Worm (Caenorhabditis elegans) whole organism, midembryonic: Measurements from ENCODE around the gene Y38H6C.20.

Source experiments
- T22C8.4 ChIP-seq: fragments of 200-800 bp; sonication (Bioruptor generic); IDR thresholded peaks from 2 replicates; pipeline ENCODE4 v1.3.6; 2022; ENCODE audit warnings: missing genetic modification characterization, missing compliant biosample characterization
- cog-1 ChIP-seq: sonication (generic microtip); optimal IDR thresholded peaks from 2 replicates; lab custom pipeline; 2016; ENCODE audit warnings: missing genetic modification characterization, missing compliant biosample characterization
- flt-1 ChIP-seq: fragments of 200-800 bp; sonication (Bioruptor generic); IDR thresholded peaks from 2 replicates; pipeline ENCODE4 v1.3.6; 2022; ENCODE audit warnings: missing genetic modification characterization, missing compliant biosample characterization
- klf-2 ChIP-seq: fragments of 200-800 bp; sonication (Bioruptor generic); conservative IDR thresholded peaks from 2 replicates; pipeline ENCODE4 v1.3.6; 2022; ENCODE audit warnings: missing genetic modification reagents, missing genetic modification characterization, missing compliant biosample characterization
- med-1 ChIP-seq: sonication (generic microtip); optimal IDR thresholded peaks from 2 replicates; lab custom pipeline; 2017; ENCODE audit warnings: missing genetic modification characterization, mild to moderate bottlenecking, missing compliant biosample characterization, antibody characterized with exemption, missing genetic modification reagents; ENCODE audit not compliant: insufficient read depth
- ref-1 ChIP-seq: fragments of 200-800 bp; sonication (Bioruptor generic); conservative IDR thresholded peaks from 2 replicates; pipeline ENCODE4 v1.3.6; 2022; ENCODE audit warnings: missing genetic modification reagents, missing genetic modification characterization, missing compliant biosample characterization
- tab-1 ChIP-seq: fragments of 200-800 bp; sonication (Bioruptor generic); IDR thresholded peaks from 2 replicates; pipeline ENCODE4 v1.3.6; 2022; ENCODE audit warnings: missing genetic modification characterization, missing compliant biosample characterization
- ztf-23 ChIP-seq: fragments of 200-800 bp; sonication (Bioruptor generic); IDR thresholded peaks from 2 replicates; pipeline ENCODE4 v1.3.6; 2022; ENCODE audit warnings: missing genetic modification reagents, missing genetic modification characterization, missing compliant biosample characterization
- ztf-29 ChIP-seq: fragments of 200-800 bp; sonication (Bioruptor generic); IDR thresholded peaks from 2 replicates; pipeline ENCODE4 v1.3.6; 2022; ENCODE audit warnings: missing genetic modification reagents, missing genetic modification characterization, missing compliant biosample characterization

Gene Y38H6C.20

DNA sequence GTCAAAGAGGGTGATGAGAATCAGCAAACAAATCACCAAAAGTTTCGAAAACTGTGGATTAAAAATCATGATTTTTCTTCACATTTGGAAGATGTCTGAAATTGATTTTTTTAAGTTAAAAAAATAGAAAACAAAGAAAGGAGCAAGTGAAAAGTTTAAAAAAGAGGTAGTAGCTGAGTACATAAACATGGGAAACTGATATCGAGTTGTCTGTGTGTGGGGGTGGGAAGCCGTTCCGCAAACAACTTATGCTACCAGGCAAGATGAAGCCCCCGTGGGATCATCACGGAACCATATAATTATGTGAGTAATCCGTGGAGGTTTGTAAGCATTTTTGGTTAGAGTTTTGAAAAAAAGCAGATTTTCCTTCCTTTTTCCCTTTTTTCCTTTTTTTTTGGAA, at the start of gene Y38H6C.20:
Gene Y38H6C.20, minus strand, starts transcription at position 101 of the 400 bp plus-strand sequence.
- no peak for TF ChIP-seq ztf-29 (GFP tag; lab: Robert Waterston, UW)
- no peak for TF ChIP-seq ztf-23 (GFP tag; lab: Robert Waterston, UW)
- no peak for TF ChIP-seq tab-1 (GFP tag; lab: Robert Waterston, UW)
- TF ChIP-seq cog-1 (tag; lab: Kevin White, UChicago): no peak
- no peak for TF ChIP-seq med-1 (GFP tag; lab: Kevin White, UChicago)
- TF ChIP-seq ref-1: no peak
- no peak for TF ChIP-seq klf-2
- no peak for TF ChIP-seq flt-1 (GFP tag; lab: Robert Waterston, UW)
- TF ChIP-seq T22C8.4: no peak

ce11 chrV:20600704-20601103, 49.7 kb upstream of the Y38H6C.20 start:
- TF ChIP-seq ref-1: no peak
- TF ChIP-seq flt-1 (GFP tag; lab: Robert Waterston, UW): no peak
- TF ChIP-seq tab-1 (GFP tag; lab: Robert Waterston, UW): no peak
- TF ChIP-seq ztf-23 (GFP tag; lab: Robert Waterston, UW): no peak
- no peak for TF ChIP-seq ztf-29 (GFP tag; lab: Robert Waterston, UW)
- no peak for TF ChIP-seq cog-1 (tag; lab: Kevin White, UChicago)
- TF ChIP-seq klf-2: no peak
- TF ChIP-seq med-1 (GFP tag; lab: Kevin White, UChicago): no peak
- no peak for TF ChIP-seq T22C8.4

ce11 chrV:20599795-20600194, 48.8 kb upstream of the Y38H6C.20 start, which contains the start of gene col-163:
Gene col-163 (plus strand): TSS chrV:20600095.
- TF ChIP-seq tab-1 (GFP tag; lab: Robert Waterston, UW): no peak
- no peak for TF ChIP-seq klf-2
- no peak for TF ChIP-seq ztf-23 (GFP tag; lab: Robert Waterston, UW)
- TF ChIP-seq T22C8.4: no peak
- TF ChIP-seq med-1 (GFP tag; lab: Kevin White, UChicago): no peak
- TF ChIP-seq ref-1: no peak

DNA sequence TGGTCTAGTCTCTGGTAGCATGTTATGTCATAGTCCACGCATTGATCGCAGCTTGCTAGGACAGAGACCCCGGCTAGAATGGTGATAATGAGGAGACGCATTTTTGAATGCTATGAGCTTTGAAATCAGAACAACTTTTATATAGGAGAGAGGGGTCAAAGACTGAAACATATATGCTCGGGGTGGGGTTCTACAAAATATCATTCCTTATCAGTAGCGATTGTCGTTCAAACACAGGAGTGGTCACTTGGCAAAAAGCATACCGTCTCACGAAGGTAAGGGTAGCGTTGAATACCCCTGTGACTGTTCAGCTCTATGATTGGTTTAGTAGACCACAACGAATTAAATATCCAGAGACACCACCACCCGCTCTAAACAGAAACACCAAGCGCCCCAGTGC, 46.1 kb upstream of the Y38H6C.20 start, which contains the start of gene F46B3.1:
Gene F46B3.1, minus strand, starts transcription at position 101 of the 400 bp plus-strand sequence.
- no peak for TF ChIP-seq med-1 (GFP tag; lab: Kevin White, UChicago)
- TF ChIP-seq flt-1 (GFP tag; lab: Robert Waterston, UW): no peak
- TF ChIP-seq ref-1: no peak
- no peak for TF ChIP-seq tab-1 (GFP tag; lab: Robert Waterston, UW)
- TF ChIP-seq klf-2: no peak
- no peak for TF ChIP-seq ztf-23 (GFP tag; lab: Robert Waterston, UW)
- TF ChIP-seq cog-1 (tag; lab: Kevin White, UChicago): no peak
- TF ChIP-seq ztf-29 (GFP tag; lab: Robert Waterston, UW): no peak
- no peak for TF ChIP-seq T22C8.4

DNA sequence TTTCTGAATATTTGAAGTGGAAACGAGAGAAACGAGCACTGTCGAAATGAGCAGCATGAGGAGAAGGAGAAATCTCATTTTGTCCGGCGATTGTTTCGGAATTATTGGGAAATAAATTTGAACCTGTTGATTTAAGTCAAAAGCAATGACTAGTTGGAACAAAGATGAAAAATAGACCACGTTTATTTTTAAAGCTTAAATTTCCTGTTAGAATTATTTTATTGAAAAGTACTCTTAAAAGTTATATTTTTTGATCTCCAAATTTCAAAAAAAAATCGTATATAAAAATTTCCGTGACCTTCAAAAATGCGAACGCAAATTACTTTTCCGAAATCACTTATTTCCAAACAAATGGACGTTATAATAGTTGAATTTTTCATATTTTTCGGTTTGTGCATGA, 44.7 kb upstream of the Y38H6C.20 start, which contains the start of gene F26F2.11:
Gene F26F2.11, minus strand, starts transcription at position 101 of the 400 bp plus-strand sequence.
- TF ChIP-seq ref-1 (no peak), ztf-23 (GFP tag; lab: Robert Waterston, UW) (no peak), klf-2 (no peak), T22C8.4 (no peak), ztf-29 (GFP tag; lab: Robert Waterston, UW) (no peak), med-1 (GFP tag; lab: Kevin White, UChicago) (no peak), flt-1 (GFP tag; lab: Robert Waterston, UW) (no peak), cog-1 (tag; lab: Kevin White, UChicago) (no peak), tab-1 (GFP tag; lab: Robert Waterston, UW) (no peak)

- no peak for TF ChIP-seq tab-1 (GFP tag; lab: Robert Waterston, UW)
- TF ChIP-seq klf-2: no peak
- TF ChIP-seq ztf-23 (GFP tag; lab: Robert Waterston, UW): no peak
- no peak for TF ChIP-seq ref-1
- TF ChIP-seq med-1 (GFP tag; lab: Kevin White, UChicago): no peak
- TF ChIP-seq T22C8.4: no peak
- TF ChIP-seq ztf-29 (GFP tag; lab: Robert Waterston, UW): no peak
- no peak for TF ChIP-seq flt-1 (GFP tag; lab: Robert Waterston, UW)
- no peak for TF ChIP-seq cog-1 (tag; lab: Kevin White, UChicago)
These were observed 43.8 kb upstream of the Y38H6C.20 start, which contains the start of gene F26F2.10 for ce11 chrV:20594746-20595145. Gene F26F2.10 (minus strand): TSS chrV:20594846.

ce11 chrV:20580511-20581040, 29.6 kb upstream of the Y38H6C.20 start, which contains the start of gene F26F2.7:
Gene F26F2.7 (plus strand): TSS chrV:20580990.
- TF ChIP-seq ztf-29 (GFP tag; lab: Robert Waterston, UW) (no peak), ztf-23 (GFP tag; lab: Robert Waterston, UW) (peak; percentile 56; the same call in 1 of the 2 replicates), tab-1 (GFP tag; lab: Robert Waterston, UW) (peak; percentile 69; the same call in 1 of the 2 replicates), ref-1 (no peak), T22C8.4 (no peak), flt-1 (GFP tag; lab: Robert Waterston, UW) (0 out of 2 replicates have a peak, but pooled peaks have one; percentile 50), cog-1 (tag; lab: Kevin White, UChicago) (peak; percentile 81), klf-2 (no peak), med-1 (GFP tag; lab: Kevin White, UChicago) (no peak)

DNA sequence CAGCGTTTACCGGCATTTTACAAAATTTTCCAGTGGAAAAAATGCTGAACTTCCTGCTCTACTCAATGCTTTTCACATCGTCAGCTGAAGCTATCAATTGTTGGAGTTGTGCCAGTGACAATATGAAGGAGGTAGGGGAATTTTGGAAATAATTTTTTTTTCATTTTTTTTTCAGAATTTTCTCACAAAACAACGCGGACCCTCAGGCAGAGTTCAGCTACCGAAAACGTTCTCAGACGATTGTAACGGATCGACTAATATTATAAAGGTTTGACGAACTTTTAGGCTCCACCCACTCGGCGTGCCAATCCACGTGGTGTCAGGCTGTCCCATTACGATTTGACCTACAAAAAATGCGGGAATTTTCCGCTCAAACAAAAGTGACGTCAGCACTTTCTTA, 28.5 kb upstream of the Y38H6C.20 start, which contains the start of gene F26F2.8:
Gene F26F2.8, plus strand, starts transcription at position 13 of the 400 bp plus-strand sequence.
- no peak for TF ChIP-seq ztf-23 (GFP tag; lab: Robert Waterston, UW)
- TF ChIP-seq flt-1 (GFP tag; lab: Robert Waterston, UW): no peak
- no peak for TF ChIP-seq ztf-29 (GFP tag; lab: Robert Waterston, UW)
- TF ChIP-seq klf-2: no peak
- TF ChIP-seq tab-1 (GFP tag; lab: Robert Waterston, UW): no peak
- TF ChIP-seq T22C8.4: no peak
- TF ChIP-seq cog-1 (tag; lab: Kevin White, UChicago): no peak
- no peak for TF ChIP-seq ref-1
- no peak for TF ChIP-seq med-1 (GFP tag; lab: Kevin White, UChicago)

- TF ChIP-seq ref-1 (no peak), med-1 (GFP tag; lab: Kevin White, UChicago) (no peak), ztf-29 (GFP tag; lab: Robert Waterston, UW) (no peak), T22C8.4 (no peak), ztf-23 (GFP tag; lab: Robert Waterston, UW) (no peak), cog-1 (tag; lab: Kevin White, UChicago) (no peak), klf-2 (no peak), tab-1 (GFP tag; lab: Robert Waterston, UW) (no peak), flt-1 (GFP tag; lab: Robert Waterston, UW) (no peak)
These were observed 23.9 kb upstream of the Y38H6C.20 start for ce11 chrV:20574872-20575271.
